Fruit fly (Drosophila melanogaster) Kc167 (cell line): ENCODE data around the gene CG4658.

ENCODE experiments used
- Myc ChIP-seq: fragments of >200 bp; optimal IDR thresholded peaks from 2 replicates; lab custom pipeline; 2017; ENCODE audit warnings: missing external identifiers
- h ChIP-seq: fragments of >200 bp; optimal IDR thresholded peaks from 3 replicates; lab custom pipeline; 2018; ENCODE audit warnings: missing external identifiers
- insv ChIP-seq: fragments of >200 bp; optimal IDR thresholded peaks from 3 replicates; lab custom pipeline; 2018; ENCODE audit warnings: missing external identifiers
- psq ChIP-seq: fragments of >200 bp; optimal IDR thresholded peaks from 2 replicates; lab custom pipeline; 2017; ENCODE audit warnings: missing external identifiers
- ttk ChIP-seq: sonication (Bioruptor generic); optimal IDR thresholded peaks from 2 replicates; lab custom pipeline; 2017; ENCODE audit warnings: missing external identifiers

dm6 chr2L:9938631-9939256 is 18.2 kb upstream of the CG4658 start, which contains the start of the genes Datp and CG4619:
- TF ChIP-seq h (lab: Kevin White, UChicago): no peak
- TF ChIP-seq Myc (lab: Kevin White, UChicago): no peak
- no peak for TF ChIP-seq insv (lab: Kevin White, UChicago)
- no peak for TF ChIP-seq psq (lab: Kevin White, UChicago)
- no peak for TF ChIP-seq ttk (lab: Kevin White, UChicago)
